Worm (Caenorhabditis elegans) whole organism, young adult: ENCODE results near the gene Y53G8AM.4.

Experiments
- akir-1 ChIP-seq: fragments of 200-800 bp; sonication (Bioruptor generic); optimal IDR thresholded peaks from 2 replicates; lab custom pipeline; 2018; ENCODE audit warnings: mild to moderate bottlenecking, missing genetic modification characterization, moderate library complexity, missing compliant biosample characterization

Gene Y53G8AM.4

DNA sequence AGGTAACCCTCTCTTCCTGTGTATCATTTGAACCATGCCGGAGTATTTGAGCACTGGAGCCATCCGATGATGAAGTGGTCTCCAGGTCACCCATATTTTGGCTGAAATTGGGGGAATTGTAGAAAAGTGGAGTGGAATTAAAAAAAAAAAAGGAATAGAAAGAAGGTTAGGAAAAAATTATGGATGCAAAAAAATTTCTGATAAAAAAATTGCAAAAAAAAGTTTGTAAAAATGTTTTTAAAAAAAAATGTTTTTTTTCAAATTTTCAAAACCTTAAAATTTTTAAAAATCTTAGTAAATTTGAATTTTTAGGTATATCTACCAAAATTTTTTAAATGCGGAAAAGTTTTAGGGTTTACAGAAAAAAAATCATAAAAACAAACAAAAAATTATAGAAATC, 36.4 kb downstream of the Y53G8AM.4 start, which contains the start of gene frm-8:
frm-8 (minus strand) TSS at position 101 of the 400 bp plus-strand sequence.
- no peak for TF ChIP-seq akir-1 (GFP tag; lab: Kevin White, UChicago)
